Worm (Caenorhabditis elegans) whole organism, L4 larva: ENCODE measurements around the gene Y55F3BR.10.

Experiments
- F10B5.3 ChIP-seq: sonication (generic microtip); optimal IDR thresholded peaks from 2 replicates; lab custom pipeline; 2016; ENCODE audit warnings: mild to moderate bottlenecking, missing genetic modification characterization, missing compliant biosample characterization
- F26F4.8 ChIP-seq: fragments of 200-800 bp; sonication (Bioruptor generic); conservative IDR thresholded peaks from 2 replicates; pipeline ENCODE4 v1.3.6; 2022; ENCODE audit warnings: missing genetic modification characterization, missing compliant biosample characterization
- F37D6.2 ChIP-seq: sonication (generic microtip); optimal IDR thresholded peaks from 2 replicates; lab custom pipeline; 2016; ENCODE audit warnings: mild to moderate bottlenecking, missing genetic modification characterization, missing compliant biosample characterization
- F44E2.7 ChIP-seq: fragments of 200-800 bp; sonication (Bioruptor generic); IDR thresholded peaks from 2 replicates; pipeline ENCODE4 v2.1.2; 2022; ENCODE audit warnings: missing genetic modification characterization, missing compliant biosample characterization
- R02D3.7 ChIP-seq: fragments of 150-350 bp; sonication (generic microtip); optimal IDR thresholded peaks from 3 replicates; lab custom pipeline; 2014; ENCODE audit warnings: missing biosample characterization, missing genetic modification characterization
- T20F7.1 ChIP-seq: fragments of 200-800 bp; sonication (Bioruptor generic); optimal IDR thresholded peaks from 2 replicates; lab custom pipeline; 2018; ENCODE audit warnings: mild to moderate bottlenecking, missing genetic modification characterization, missing compliant biosample characterization
- T26A8.4 ChIP-seq: fragments of 200-800 bp; sonication (Bioruptor generic); IDR thresholded peaks from 2 replicates; pipeline ENCODE4 v1.3.6; 2022; ENCODE audit warnings: missing genetic modification characterization, missing compliant biosample characterization
- Y48G9A.11 ChIP-seq: fragments of 200-800 bp; sonication (Bioruptor generic); IDR thresholded peaks from 2 replicates; pipeline ENCODE4 v1.3.6; 2022; ENCODE audit warnings: missing genetic modification reagents, missing genetic modification characterization, missing compliant biosample characterization
- Y5F2A.4 ChIP-seq: fragments of 200-800 bp; sonication (Bioruptor generic); optimal IDR thresholded peaks from 2 replicates; lab custom pipeline; 2018; ENCODE audit warnings: mild to moderate bottlenecking, missing genetic modification characterization, missing compliant biosample characterization
- Y75B8A.6 ChIP-seq: fragments of 200-800 bp; sonication (Bioruptor generic); IDR thresholded peaks from 2 replicates; pipeline ENCODE4 v1.3.6; 2022; ENCODE audit warnings: missing genetic modification reagents, missing genetic modification characterization, missing compliant biosample characterization
- ZK546.5 ChIP-seq, 2 experiments: sonication (generic microtip); optimal IDR thresholded peaks; 2 replicates each; lab custom pipeline; 2017; ENCODE audit warnings: missing biosample characterization in 2 of 2, missing genetic modification characterization in 2 of 2
- aha-1 ChIP-seq: fragments of 150-350 bp; peaks from one replicate; lab custom pipeline; 2014; ENCODE audit warnings: missing biosample characterization, missing genetic modification characterization
- arid-1 ChIP-seq: fragments of 200-800 bp; sonication (Bioruptor generic); conservative IDR thresholded peaks from 2 replicates; pipeline ENCODE4 v1.3.6; 2022; ENCODE audit warnings: missing genetic modification reagents, missing genetic modification characterization, missing compliant biosample characterization
- ceh-20 ChIP-seq: fragments of 200-800 bp; sonication (Bioruptor generic); IDR thresholded peaks from 2 replicates; pipeline ENCODE4 v1.3.6; 2022; ENCODE audit warnings: missing genetic modification reagents, missing genetic modification characterization, missing compliant biosample characterization
- ceh-28 ChIP-seq: fragments of 150-350 bp; optimal IDR thresholded peaks from 2 replicates; lab custom pipeline; 2014; ENCODE audit warnings: missing biosample characterization, missing genetic modification reagents, missing genetic modification characterization
- ceh-44 ChIP-seq: fragments of 200-800 bp; sonication (Bioruptor generic); IDR thresholded peaks from 2 replicates; pipeline ENCODE4 v1.3.6; 2022; ENCODE audit warnings: missing genetic modification reagents, missing genetic modification characterization, missing compliant biosample characterization
- ceh-62 ChIP-seq: sonication (generic microtip); optimal IDR thresholded peaks from 2 replicates; lab custom pipeline; 2017; ENCODE audit warnings: missing biosample characterization, missing genetic modification characterization
- ctbp-1 ChIP-seq: fragments of 200-800 bp; sonication (Bioruptor generic); IDR thresholded peaks from 2 replicates; pipeline ENCODE4 v1.3.6; 2022; ENCODE audit warnings: missing genetic modification reagents, missing genetic modification characterization, missing compliant biosample characterization
- daf-12 ChIP-seq: fragments of 150-350 bp; optimal IDR thresholded peaks from 2 replicates; lab custom pipeline; 2014; ENCODE audit warnings: missing biosample characterization, missing genetic modification reagents, missing genetic modification characterization
- daf-16 ChIP-seq, 3 experiments: sonication (generic microtip); optimal IDR thresholded peaks; 2 replicates each; lab custom pipeline; 2016 to 2017; ENCODE audit warnings: missing genetic modification characterization in 3 of 3, missing genetic modification reagents in 3 of 3, mild to moderate bottlenecking in 2 of 3, missing compliant biosample characterization in 2 of 3, missing biosample characterization in 1 of 3, moderate library complexity in 1 of 3
- daf-19 ChIP-seq: fragments of 200-800 bp; sonication (Bioruptor generic); conservative IDR thresholded peaks from 2 replicates; pipeline ENCODE4 v1.3.6; 2022; ENCODE audit warnings: missing genetic modification characterization, missing compliant biosample characterization
- dmd-8 ChIP-seq: fragments of 200-800 bp; sonication (Bioruptor generic); IDR thresholded peaks from 2 replicates; pipeline ENCODE4 v1.3.6; 2022; ENCODE audit warnings: missing genetic modification characterization, missing compliant biosample characterization
- dpl-1 ChIP-seq: fragments of 150-350 bp; optimal IDR thresholded peaks from 2 replicates; lab custom pipeline; 2014; ENCODE audit warnings: missing biosample characterization, missing genetic modification reagents, missing genetic modification characterization
- duxl-1 ChIP-seq: sonication (generic microtip); optimal IDR thresholded peaks from 2 replicates; lab custom pipeline; 2016; ENCODE audit warnings: mild to moderate bottlenecking, missing genetic modification characterization, moderate library complexity, missing compliant biosample characterization; ENCODE audit not compliant: poor library complexity
- egl-43 ChIP-seq: fragments of 200-800 bp; sonication (Bioruptor generic); IDR thresholded peaks from 2 replicates; pipeline ENCODE4 v1.3.6; 2022; ENCODE audit warnings: missing genetic modification reagents, missing genetic modification characterization, missing compliant biosample characterization
- fos-1 ChIP-seq: fragments of 150-350 bp; optimal IDR thresholded peaks from 2 replicates; lab custom pipeline; 2014; ENCODE audit warnings: missing biosample characterization, missing genetic modification characterization
- hif-1 ChIP-seq, 2 experiments: sonication (generic microtip); optimal IDR thresholded peaks; 2 replicates each; lab custom pipeline; 2016 to 2017; ENCODE audit warnings: missing compliant biosample characterization in 2 of 2, missing genetic modification characterization in 2 of 2, missing genetic modification reagents in 2 of 2, missing genotype in 2 of 2, mild to moderate bottlenecking in 1 of 2
- hmg-1.1 ChIP-seq: fragments of 200-800 bp; sonication (Bioruptor generic); IDR thresholded peaks from 2 replicates; pipeline ENCODE4 v1.3.6; 2022; ENCODE audit warnings: missing genetic modification reagents, missing genetic modification characterization, missing compliant biosample characterization
- jun-1 ChIP-seq: fragments of 150-350 bp; optimal IDR thresholded peaks from 2 replicates; lab custom pipeline; 2014; ENCODE audit warnings: missing biosample characterization, missing genetic modification reagents, missing genetic modification characterization
- lin-1 ChIP-seq: fragments of 200-800 bp; sonication (Bioruptor generic); IDR thresholded peaks from 2 replicates; pipeline ENCODE4 v1.3.6; 2022; ENCODE audit warnings: missing genetic modification reagents, missing genetic modification characterization, missing compliant biosample characterization
- lin-39 ChIP-seq: fragments of 150-350 bp; optimal IDR thresholded peaks from 2 replicates; lab custom pipeline; 2014; ENCODE audit warnings: missing biosample characterization, missing genetic modification reagents, missing genetic modification characterization
- lir-3 ChIP-seq: sonication (generic microtip); optimal IDR thresholded peaks from 2 replicates; lab custom pipeline; 2016; ENCODE audit warnings: mild to moderate bottlenecking, missing genetic modification characterization, missing compliant biosample characterization
- lsy-2 ChIP-seq, 2 experiments: fragments of 150-350 bp in 1 of 2; sonication (generic microtip) in 1 of 2; optimal IDR thresholded peaks; 2 replicates each; lab custom pipeline; 2014 to 2017; ENCODE audit warnings: missing biosample characterization in 2 of 2, missing genetic modification characterization in 2 of 2
- madf-9 ChIP-seq: fragments of 200-800 bp; sonication (Bioruptor generic); conservative IDR thresholded peaks from 2 replicates; pipeline ENCODE4 v1.3.6; 2022; ENCODE audit warnings: missing genetic modification reagents, missing genetic modification characterization, missing compliant biosample characterization
- mes-2 ChIP-seq: sonication (generic microtip); optimal IDR thresholded peaks from 2 replicates; lab custom pipeline; 2016; ENCODE audit warnings: missing genotype, mild to moderate bottlenecking, missing genetic modification characterization, missing compliant biosample characterization; ENCODE audit not compliant: poor library complexity, severe bottlenecking
- nhr-102 ChIP-seq: sonication (generic microtip); optimal IDR thresholded peaks from 2 replicates; lab custom pipeline; 2016; ENCODE audit warnings: mild to moderate bottlenecking, missing genetic modification characterization, moderate library complexity, missing compliant biosample characterization
- nhr-48 ChIP-seq: sonication (generic microtip); optimal IDR thresholded peaks from 2 replicates; lab custom pipeline; 2016; ENCODE audit warnings: mild to moderate bottlenecking, missing genetic modification characterization, missing compliant biosample characterization
- nhr-76 ChIP-seq: fragments of 150-350 bp; optimal IDR thresholded peaks from 2 replicates; lab custom pipeline; 2014; ENCODE audit warnings: missing biosample characterization, missing genetic modification characterization
- pha-4 ChIP-seq, 2 experiments: fragments of 150-350 bp in 1 of 2; fragments of 200-800 bp in 1 of 2; sonication (Bioruptor generic) in 1 of 2; IDR thresholded peaks in 1 of 2; optimal IDR thresholded peaks in 1 of 2; 2 replicates each; pipeline versions ENCODE4 v1.3.6 to Lab custom; 2014 to 2022; ENCODE audit warnings: missing genetic modification characterization in 2 of 2, missing genetic modification reagents in 2 of 2, missing biosample characterization in 1 of 2, missing compliant biosample characterization in 1 of 2
- php-3 ChIP-seq: fragments of 200-800 bp; sonication (Bioruptor generic); IDR thresholded peaks from 2 replicates; pipeline ENCODE4 v1.3.6; 2022; ENCODE audit warnings: missing genetic modification reagents, missing genetic modification characterization, missing compliant biosample characterization
- rbr-2 ChIP-seq: sonication (generic microtip); optimal IDR thresholded peaks from 2 replicates; lab custom pipeline; 2016; ENCODE audit warnings: missing genotype, missing genetic modification characterization, missing compliant biosample characterization
- sdz-12 ChIP-seq: fragments of 200-800 bp; sonication (Bioruptor generic); optimal IDR thresholded peaks from 2 replicates; lab custom pipeline; 2018; ENCODE audit warnings: mild to moderate bottlenecking, missing genetic modification characterization, missing compliant biosample characterization
- skn-1 ChIP-seq: fragments of 150-350 bp; optimal IDR thresholded peaks from 2 replicates; lab custom pipeline; 2014; ENCODE audit warnings: missing biosample characterization, missing genetic modification characterization
- snpc-4 ChIP-seq: fragments of 150-350 bp; optimal IDR thresholded peaks from 2 replicates; lab custom pipeline; 2014; ENCODE audit warnings: missing biosample characterization, missing genetic modification characterization
- tag-97 ChIP-seq: fragments of 200-800 bp; sonication (Bioruptor generic); IDR thresholded peaks from 2 replicates; pipeline ENCODE4 v1.3.6; 2022; ENCODE audit warnings: missing genetic modification characterization, missing compliant biosample characterization
- unc-130 ChIP-seq: sonication (generic microtip); optimal IDR thresholded peaks from 2 replicates; lab custom pipeline; 2016; ENCODE audit warnings: missing genetic modification reagents, missing genetic modification characterization, missing compliant biosample characterization
- unc-62 ChIP-seq, 3 experiments: fragments of 150-350 bp in 1 of 3; sonication (generic microtip); optimal IDR thresholded peaks in 2 of 3; peaks in 1 of 3; 1 replicate in 1 of 3; 2 replicates in 2 of 3; lab custom pipeline; 2014 to 2017; ENCODE audit warnings: missing biosample characterization in 3 of 3, missing genetic modification characterization in 3 of 3, missing genetic modification reagents in 3 of 3, missing genotype in 1 of 3
- zag-1 ChIP-seq: fragments of 150-350 bp; optimal IDR thresholded peaks from 2 replicates; lab custom pipeline; 2014; ENCODE audit warnings: missing biosample characterization, missing genetic modification characterization
- zip-2 ChIP-seq: fragments of 150-350 bp; optimal IDR thresholded peaks from 2 replicates; lab custom pipeline; 2014; ENCODE audit warnings: missing biosample characterization, missing genetic modification characterization
- ztf-11 ChIP-seq: fragments of 150-350 bp; optimal IDR thresholded peaks from 2 replicates; lab custom pipeline; 2014; ENCODE audit warnings: missing biosample characterization, missing genetic modification characterization
- ztf-7 ChIP-seq: fragments of 150-350 bp; optimal IDR thresholded peaks from 2 replicates; lab custom pipeline; 2014; ENCODE audit warnings: missing biosample characterization, missing genetic modification characterization

Gene Y55F3BR.10

DNA sequence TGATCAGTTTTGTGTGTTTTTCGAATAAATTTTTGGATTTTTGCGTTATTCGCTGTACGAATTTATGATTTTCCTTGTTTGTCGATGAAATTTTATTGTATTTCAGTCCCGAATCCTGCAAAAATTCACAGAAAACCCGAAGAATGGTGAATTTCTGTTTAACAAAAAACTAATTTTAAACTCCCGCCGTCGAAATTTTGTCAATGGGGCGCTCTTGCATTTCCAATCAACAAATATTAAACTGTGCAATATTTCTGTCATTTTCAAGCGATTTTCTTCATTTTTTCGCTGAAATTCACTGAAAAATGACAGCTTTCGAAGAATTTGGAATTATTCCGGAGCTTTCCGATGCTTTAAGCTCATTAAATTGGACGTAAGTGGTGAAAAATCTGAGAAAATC, 42.4 kb downstream of the Y55F3BR.10 start, which contains the start of gene Y55F3BR.1 (continued):
- no peak for TF ChIP-seq snpc-4 (tag; lab: Kevin White, UChicago)
- TF ChIP-seq madf-9: no peak
- TF ChIP-seq nhr-76 (tag; lab: Kevin White, UChicago): no peak
- TF ChIP-seq php-3 (GFP tag; lab: Robert Waterston, UW): no peak
- TF ChIP-seq hmg-1.1: no peak
- TF ChIP-seq zag-1 (tag; lab: Kevin White, UChicago): no peak
- no peak for TF ChIP-seq ztf-7 (tag; lab: Kevin White, UChicago)
- TF ChIP-seq tag-97: no peak
- no peak for TF ChIP-seq ZK546.5 (tag; optimal IDR thresholded peaks at IDR 0.05; lab: Kevin White, UChicago)
- TF ChIP-seq R02D3.7 (tag; lab: Kevin White, UChicago): no peak
- no peak for TF ChIP-seq arid-1 (GFP tag; lab: Robert Waterston, UW)
- TF ChIP-seq ceh-28 (tag; lab: Kevin White, UChicago): no peak
- no peak for TF ChIP-seq ceh-44 (GFP tag; lab: Robert Waterston, UW)
- no peak for TF ChIP-seq F44E2.7 (GFP tag; lab: Robert Waterston, UW)
- TF ChIP-seq daf-16 (GFP tag; optimal IDR thresholded peaks at IDR 0.05; lab: Kevin White, UChicago): no peak
- no peak for TF ChIP-seq daf-16 (tag; optimal IDR thresholded peaks at IDR 0.05; lab: Kevin White, UChicago)
- TF ChIP-seq Y5F2A.4: no peak
- TF ChIP-seq T26A8.4 (GFP tag; lab: Robert Waterston, UW): no peak
- TF ChIP-seq duxl-1 (tag; lab: Kevin White, UChicago): no peak
- TF ChIP-seq jun-1 (tag; lab: Kevin White, UChicago): no peak
- peak; percentile 94 for TF ChIP-seq dpl-1
- TF ChIP-seq nhr-102 (tag; lab: Kevin White, UChicago): no peak
- TF ChIP-seq rbr-2: no peak
- no peak for TF ChIP-seq unc-62 (GFP tag; optimal IDR thresholded peaks at IDR 0.05 in 1 of 2; lab: Kevin White, UChicago)
- no peak for TF ChIP-seq unc-62 (tag; optimal IDR thresholded peaks at IDR 0.05; lab: Kevin White, UChicago)
- no peak for TF ChIP-seq skn-1 (tag; lab: Kevin White, UChicago)
- TF ChIP-seq T20F7.1: no peak
- peak; percentile 65 for TF ChIP-seq mes-2
- no peak for TF ChIP-seq hif-1 (tag; optimal IDR thresholded peaks at IDR 0.05; lab: Kevin White, UChicago)
- no peak for TF ChIP-seq lin-1
- no peak for TF ChIP-seq F37D6.2 (tag; lab: Kevin White, UChicago)
- no peak for TF ChIP-seq unc-130 (GFP tag; lab: Kevin White, UChicago)
- TF ChIP-seq egl-43: no peak
- TF ChIP-seq daf-19: no peak
- no peak for TF ChIP-seq daf-12
- no peak for TF ChIP-seq ztf-11
- no peak for TF ChIP-seq Y75B8A.6 (GFP tag; lab: Robert Waterston, UW)
- TF ChIP-seq lsy-2 (tag; optimal IDR thresholded peaks at IDR 0.05; lab: Kevin White, UChicago): peak in 1 of 2 experiments; percentile 65
- TF ChIP-seq lir-3 (tag; lab: Kevin White, UChicago): no peak
- no peak for TF ChIP-seq ctbp-1 (GFP tag; lab: Robert Waterston, UW)
- peak; percentile 55 for TF ChIP-seq aha-1
- no peak for TF ChIP-seq dmd-8 (GFP tag; lab: Robert Waterston, UW)
- no peak for TF ChIP-seq ceh-62
- no peak for TF ChIP-seq ceh-20 (GFP tag; lab: Robert Waterston, UW)
- no peak for TF ChIP-seq zip-2 (tag; lab: Kevin White, UChicago)
- no peak for TF ChIP-seq Y48G9A.11 (GFP tag; lab: Robert Waterston, UW)
- no peak for TF ChIP-seq nhr-48 (tag; lab: Kevin White, UChicago)
- TF ChIP-seq lin-39: no peak
- TF ChIP-seq F10B5.3: no peak
- no peak for TF ChIP-seq sdz-12 (GFP tag; lab: Kevin White, UChicago)
- no peak for TF ChIP-seq F26F4.8 (GFP tag; lab: Robert Waterston, UW)
- no peak for TF ChIP-seq pha-4 (GFP tag; IDR thresholded peaks at IDR 0.05; lab: Robert Waterston, UW)
- no peak for TF ChIP-seq pha-4 (tag; optimal IDR thresholded peaks at IDR 0.05; lab: Kevin White, UChicago)
- no peak for TF ChIP-seq fos-1
